Worm (Caenorhabditis elegans) whole organism, L1 larva: ENCODE measurements around the gene W01C8.1.

ENCODE experiments used
- blmp-1 ChIP-seq: fragments of 150-350 bp; optimal IDR thresholded peaks from 2 replicates; lab custom pipeline; 2014; ENCODE audit warnings: missing biosample characterization, missing genetic modification characterization
- ceh-82 ChIP-seq, 3 experiments: fragments of 150-350 bp in 1 of 3; sonication (generic microtip) in 2 of 3; optimal IDR thresholded peaks; 2 replicates each; lab custom pipeline; 2014 to 2017; ENCODE audit warnings: missing biosample characterization in 3 of 3, missing genetic modification characterization in 3 of 3
- elt-2 ChIP-seq: sonication (generic microtip); optimal IDR thresholded peaks from 2 replicates; lab custom pipeline; 2016; ENCODE audit warnings: missing genetic modification characterization, mild to moderate bottlenecking, inconsistent platforms, missing compliant biosample characterization, missing genetic modification reagents
- jun-1 ChIP-seq: fragments of 150-350 bp; optimal IDR thresholded peaks from 2 replicates; lab custom pipeline; 2014; ENCODE audit warnings: missing biosample characterization, missing genetic modification reagents, missing genetic modification characterization
- lin-15B ChIP-seq: fragments of 150-350 bp; sonication (generic microtip); optimal IDR thresholded peaks from 3 replicates; lab custom pipeline; 2014; ENCODE audit warnings: missing biosample characterization, missing genetic modification characterization
- lin-39 ChIP-seq: fragments of 150-350 bp; optimal IDR thresholded peaks from 2 replicates; lab custom pipeline; 2014; ENCODE audit warnings: missing biosample characterization, missing genetic modification reagents, missing genetic modification characterization
- nhr-76 ChIP-seq: sonication (generic microtip); optimal IDR thresholded peaks from 2 replicates; lab custom pipeline; 2017; ENCODE audit warnings: missing biosample characterization, missing genetic modification characterization
- rnt-1 ChIP-seq: sonication (generic microtip); optimal IDR thresholded peaks from 2 replicates; lab custom pipeline; 2016; ENCODE audit warnings: mild to moderate bottlenecking, missing genetic modification characterization, moderate library complexity, missing compliant biosample characterization
- skn-1 ChIP-seq: fragments of 150-350 bp; optimal IDR thresholded peaks from 2 replicates; lab custom pipeline; 2014; ENCODE audit warnings: missing biosample characterization, missing genetic modification characterization
- snpc-4 ChIP-seq: fragments of 150-350 bp; optimal IDR thresholded peaks from 2 replicates; lab custom pipeline; 2014; ENCODE audit warnings: missing biosample characterization, missing genetic modification characterization
- vab-15 ChIP-seq: sonication (generic microtip); optimal IDR thresholded peaks from 2 replicates; lab custom pipeline; 2017; ENCODE audit warnings: missing genotype, mild to moderate bottlenecking, missing genetic modification characterization, missing compliant biosample characterization
- zag-1 ChIP-seq: fragments of 150-350 bp; optimal IDR thresholded peaks from 2 replicates; lab custom pipeline; 2014; ENCODE audit warnings: missing biosample characterization, missing genetic modification characterization
- ztf-11 ChIP-seq, 2 experiments: sonication (generic microtip); optimal IDR thresholded peaks; 2 replicates each; lab custom pipeline; 2016 to 2017; ENCODE audit warnings: missing genetic modification characterization in 2 of 2, missing biosample characterization in 1 of 2, missing compliant biosample characterization in 1 of 2

DNA sequence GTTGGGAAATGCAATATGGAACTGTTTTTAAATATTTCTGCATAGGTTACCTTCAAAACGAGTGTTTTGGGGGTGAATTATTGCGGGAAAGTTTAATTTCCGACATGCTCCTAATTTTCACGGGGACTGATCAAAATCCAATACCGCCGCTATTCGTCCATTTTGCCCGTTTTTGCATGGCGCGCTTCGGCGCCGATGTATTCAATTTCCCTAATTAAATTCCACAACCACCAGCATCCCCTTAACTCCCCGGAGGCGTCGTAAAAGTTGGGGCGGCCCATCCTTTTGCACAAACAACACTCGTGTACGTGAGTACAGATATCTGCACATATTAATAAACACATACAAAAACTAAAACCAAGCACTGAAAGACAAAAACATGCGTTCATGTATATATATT, 32.3 kb downstream of the W01C8.1 start:
- TF ChIP-seq ztf-11 (tag; optimal IDR thresholded peaks at IDR 0.05; lab: Kevin White, UChicago) (no peak), rnt-1 (tag; lab: Kevin White, UChicago) (no peak), vab-15 (tag; lab: Kevin White, UChicago) (no peak), skn-1 (no peak), ceh-82 (tag; optimal IDR thresholded peaks at IDR 0.05; lab: Kevin White, UChicago) (no peak), elt-2 (tag; lab: Kevin White, UChicago) (no peak), snpc-4 (tag; lab: Kevin White, UChicago) (no peak), jun-1 (tag; lab: Kevin White, UChicago) (no peak), zag-1 (no peak), lin-39 (tag; lab: Kevin White, UChicago) (no peak), lin-15B (tag; lab: Kevin White, UChicago) (no peak), blmp-1 (no peak), nhr-76 (tag; lab: Kevin White, UChicago) (no peak)
